Worm (Caenorhabditis elegans) whole organism, mixed stage, embryonic: Measurements from ENCODE around the gene ssp-10.

Experiments
- cnd-1 ChIP-seq: fragments of 200-800 bp; sonication (Bioruptor generic); optimal IDR thresholded peaks from 2 replicates; lab custom pipeline; 2018; ENCODE audit warnings: mild to moderate bottlenecking, missing genetic modification characterization, missing compliant biosample characterization
- elt-1 ChIP-seq: sonication (generic microtip); optimal IDR thresholded peaks from 2 replicates; lab custom pipeline; 2017; ENCODE audit warnings: missing genetic modification characterization, mild to moderate bottlenecking, missing compliant biosample characterization, antibody characterized with exemption, moderate library complexity, borderline replicate concordance; ENCODE audit not compliant: insufficient read depth
- elt-3 ChIP-seq: fragments of 150-350 bp; optimal IDR thresholded peaks from 2 replicates; lab custom pipeline; 2014; ENCODE audit warnings: missing biosample characterization, missing genetic modification characterization
- flh-1 ChIP-seq: fragments of 200-800 bp; sonication (Bioruptor generic); optimal IDR thresholded peaks from 2 replicates; lab custom pipeline; 2018; ENCODE audit warnings: mild to moderate bottlenecking, missing genetic modification characterization, moderate library complexity, missing compliant biosample characterization
- lsy-2 ChIP-seq: fragments of 150-350 bp; optimal IDR thresholded peaks from 2 replicates; lab custom pipeline; 2014; ENCODE audit warnings: missing biosample characterization, missing genetic modification characterization
- mep-1 ChIP-seq: fragments of 150-350 bp; optimal IDR thresholded peaks from 2 replicates; lab custom pipeline; 2017; ENCODE audit warnings: missing biosample characterization, missing genetic modification reagents, missing genetic modification characterization, inconsistent platforms
- nhr-2 ChIP-seq: fragments of 150-350 bp; optimal IDR thresholded peaks from 2 replicates; lab custom pipeline; 2014; ENCODE audit warnings: missing biosample characterization, missing genetic modification characterization
- nhr-237 ChIP-seq: fragments of 150-350 bp; optimal IDR thresholded peaks from 2 replicates; lab custom pipeline; 2014; ENCODE audit warnings: missing biosample characterization, missing genetic modification characterization
- nhr-28 ChIP-seq: fragments of 150-350 bp; optimal IDR thresholded peaks from 2 replicates; lab custom pipeline; 2014; ENCODE audit warnings: missing biosample characterization, missing genetic modification characterization
- nhr-76 ChIP-seq: sonication (generic microtip); optimal IDR thresholded peaks from 2 replicates; lab custom pipeline; 2017; ENCODE audit warnings: missing biosample characterization, missing genetic modification characterization
- snpc-4 ChIP-seq: fragments of 150-350 bp; optimal IDR thresholded peaks from 2 replicates; lab custom pipeline; 2014; ENCODE audit warnings: missing biosample characterization, missing genetic modification characterization
- unc-62 ChIP-seq: fragments of 150-350 bp; optimal IDR thresholded peaks from 2 replicates; lab custom pipeline; 2014; ENCODE audit warnings: missing biosample characterization, missing genetic modification reagents, missing genetic modification characterization

DNA sequence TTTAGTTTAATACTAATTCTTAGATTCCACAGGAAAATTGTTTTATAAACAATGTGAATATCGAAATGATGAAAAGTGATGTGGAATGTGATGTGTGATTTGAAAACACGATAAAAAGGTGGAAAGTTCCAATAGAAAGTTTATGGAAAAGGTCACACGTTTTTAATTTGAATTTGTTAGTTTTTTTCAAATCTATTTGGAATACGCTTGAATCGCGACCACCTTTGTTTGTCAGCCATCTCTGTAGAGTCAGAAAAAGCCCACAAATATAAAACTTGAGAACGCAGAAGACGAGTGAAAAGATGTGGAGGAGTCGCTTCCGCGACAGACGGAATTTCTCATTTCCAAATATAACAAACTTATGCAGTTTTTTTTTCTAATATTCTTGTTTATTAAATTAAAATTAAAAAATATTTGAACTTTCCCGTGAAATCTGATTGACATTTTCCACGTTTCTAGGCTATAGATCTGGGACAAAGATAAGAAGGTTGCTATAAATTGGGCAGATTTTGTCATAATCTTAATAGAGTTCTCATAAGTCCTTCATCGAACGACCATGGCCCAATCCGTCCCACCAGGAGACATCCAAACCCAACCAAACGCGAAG lies 9.7 kb downstream of the ssp-10 start, which contains the start of the genes kin-24 and msp-56:
- TF ChIP-seq nhr-237 (tag; lab: Kevin White, UChicago) (no peak), flh-1 (GFP tag; lab: Kevin White, UChicago) (no peak), nhr-28 (no peak), elt-1 (no peak), unc-62 (GFP tag; lab: Kevin White, UChicago) (no peak), nhr-2 (no peak), mep-1 (tag; lab: Kevin White, UChicago) (no peak), elt-3 (no peak), snpc-4 (tag; lab: Kevin White, UChicago) (no peak), cnd-1 (no peak), lsy-2 (tag; lab: Kevin White, UChicago) (no peak), nhr-76 (tag; lab: Kevin White, UChicago) (no peak)
